Fruit fly (Drosophila melanogaster) whole organism: ENCODE results near the gene G6P.

Experiments used
- Dll ChIP-seq: fragments of >200 bp; optimal IDR thresholded peaks from 2 replicates; lab custom pipeline; 2017
- pan ChIP-seq: fragments of >200 bp; optimal IDR thresholded peaks from 2 replicates; lab custom pipeline; 2017

- no peak for TF ChIP-seq Dll (lab: Kevin White, UChicago)
- TF ChIP-seq pan (lab: Kevin White, UChicago), result no peak
Measured at dm6 chr2L:2840311-2840710, 24.8 kb upstream of the G6P start.
